Worm (Caenorhabditis elegans) whole organism, dauer: ENCODE measurements around the gene F36H5.9.
"Not testable (repeated sequence)": the region's sequence is repeated elsewhere in the genome, so short reads cannot be mapped to it uniquely, and the experiment has no call there.

Source experiments
- unc-62 ChIP-seq: sonication (generic microtip); optimal IDR thresholded peaks from 2 replicates; lab custom pipeline; 2017; ENCODE audit warnings: missing biosample characterization, missing genetic modification reagents, missing genetic modification characterization

The F36H5.9 gene

DNA sequence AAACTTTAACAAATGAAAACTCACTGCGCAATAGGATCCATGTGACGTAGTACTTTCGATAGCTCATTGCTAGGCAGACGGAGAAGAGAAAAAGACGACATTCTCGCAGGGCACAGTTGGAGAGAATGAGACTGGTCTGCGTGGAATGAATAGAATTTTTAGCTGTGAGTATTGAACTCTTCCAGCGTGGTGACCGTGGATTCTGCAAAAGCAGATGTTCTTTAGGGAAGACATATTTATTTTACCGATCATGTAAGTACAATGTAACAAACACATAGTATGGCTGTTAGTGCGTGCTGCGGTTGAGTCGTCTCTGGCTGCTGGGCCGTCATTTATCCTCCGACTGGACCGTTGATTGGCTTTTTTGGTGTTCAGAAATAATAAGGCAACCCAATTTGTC is at the start of gene F36H5.9:
Gene F36H5.9 (minus strand): TSS at position 101 of the 400 bp plus-strand sequence.
- no peak for TF ChIP-seq unc-62

DNA sequence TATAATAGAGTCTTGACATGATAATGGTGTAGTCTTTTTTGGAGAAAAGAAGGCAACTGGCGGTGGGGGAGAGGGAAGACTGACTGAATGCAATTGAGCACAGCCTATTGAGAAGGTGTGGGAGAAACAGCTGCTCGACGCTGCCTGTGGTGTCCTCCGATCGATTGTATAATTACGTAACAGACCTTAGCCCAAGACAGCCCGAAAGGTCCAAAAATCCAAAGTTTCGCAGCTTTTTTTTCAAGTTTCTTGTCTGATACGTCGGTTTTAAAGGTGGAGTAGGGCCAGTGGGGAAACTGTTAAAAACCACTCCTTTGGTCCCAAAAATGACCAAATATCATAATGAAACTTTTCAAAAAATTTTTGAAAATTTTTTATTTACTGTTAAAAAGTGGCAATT is 35.2 kb upstream of the F36H5.9 start, which contains the start of the genes C08F1.6 and fbxb-13:
Gene C08F1.6 (minus strand): TSS at position 101 of the 400 bp plus-strand sequence.
Gene fbxb-13 (plus strand): TSS at position 191 of the 400 bp plus-strand sequence.
- no peak for TF ChIP-seq unc-62

DNA sequence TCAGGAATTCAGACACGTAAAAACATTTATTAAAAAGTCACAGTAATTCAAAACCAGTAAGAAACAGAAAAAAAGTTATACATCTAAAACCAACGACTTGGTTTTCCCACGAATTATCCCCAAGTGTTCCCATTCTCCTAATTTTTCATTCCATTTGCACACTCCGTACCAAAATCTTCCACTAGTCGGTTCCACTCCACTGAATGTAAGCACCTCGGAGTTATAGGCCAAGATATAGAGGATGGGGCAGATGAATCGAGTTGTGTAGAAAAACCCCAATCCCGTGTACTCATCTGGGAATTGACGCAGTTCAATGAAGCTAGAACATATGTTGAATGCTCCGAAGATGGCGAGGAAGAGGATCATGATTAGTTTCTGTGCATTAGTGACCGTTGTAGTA is 34.3 kb upstream of the F36H5.9 start:
- no peak for TF ChIP-seq unc-62

DNA sequence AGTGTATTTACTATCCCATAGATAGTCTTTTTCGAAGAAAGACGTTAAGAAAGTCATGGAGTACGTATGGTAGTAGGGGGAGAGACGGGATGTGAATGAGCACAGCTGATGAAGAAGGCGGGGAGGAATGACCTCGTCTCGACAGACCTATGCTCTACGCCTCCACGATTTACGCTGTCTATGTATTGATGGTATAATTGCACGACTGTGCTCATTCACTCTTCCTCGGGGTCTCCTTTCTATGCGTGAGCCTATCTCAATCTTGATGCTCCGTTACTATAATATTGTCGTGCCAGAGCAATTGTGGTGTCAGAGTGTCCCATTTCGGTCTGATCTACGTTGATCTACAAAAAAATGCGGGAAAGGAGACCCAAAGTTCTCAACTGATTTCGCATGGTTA is 33.3 kb upstream of the F36H5.9 start, which contains the start of gene C08F1.10:
Gene C08F1.10 (minus strand): TSS at position 101 of the 400 bp plus-strand sequence.
- no peak for TF ChIP-seq unc-62

DNA sequence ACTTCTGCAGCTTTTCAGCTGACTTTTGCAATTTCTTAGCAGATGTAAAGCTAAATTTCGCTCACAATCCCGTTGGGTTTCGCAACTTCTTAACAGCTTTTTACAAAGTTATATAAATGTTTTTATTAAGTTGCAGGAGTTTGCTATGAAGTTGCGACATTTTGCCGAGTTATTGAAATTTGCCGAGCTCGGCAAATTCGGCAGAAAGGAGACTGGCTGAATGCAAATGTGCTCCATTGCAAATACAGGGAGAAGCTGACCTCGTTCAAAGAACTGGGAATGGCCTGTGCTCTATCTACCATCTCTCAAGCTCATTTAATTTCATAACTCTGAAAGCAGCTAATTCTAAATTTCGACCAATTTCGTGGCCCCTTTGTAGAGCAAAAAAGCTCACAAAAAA is 31.9 kb upstream of the F36H5.9 start, which contains the start of gene C08F1.11:
Gene C08F1.11 (minus strand): TSS at position 101 of the 400 bp plus-strand sequence.
- no peak for TF ChIP-seq unc-62

DNA sequence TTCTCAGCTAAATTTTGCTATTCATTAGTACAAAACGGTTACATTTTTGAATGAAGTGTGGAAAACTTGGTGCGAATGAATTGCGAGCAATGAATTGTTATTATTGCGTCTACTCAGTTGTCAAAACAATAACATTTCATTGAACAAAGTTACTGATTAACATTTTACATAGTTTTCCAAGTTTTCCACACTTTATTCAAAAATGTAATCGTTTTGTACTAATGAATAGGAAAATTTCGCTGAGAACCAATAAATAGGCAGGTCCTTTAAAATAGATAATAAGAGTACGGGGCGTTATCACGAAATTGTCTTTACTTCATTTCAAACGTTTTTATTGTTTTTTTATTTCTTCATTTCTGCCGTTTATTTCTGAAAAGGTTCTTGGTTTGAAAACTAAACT is 29.6 kb upstream of the F36H5.9 start, which contains the start of gene math-4:
Gene math-4 (minus strand): TSS at position 101 of the 400 bp plus-strand sequence.
- TF ChIP-seq unc-62 = no peak

DNA sequence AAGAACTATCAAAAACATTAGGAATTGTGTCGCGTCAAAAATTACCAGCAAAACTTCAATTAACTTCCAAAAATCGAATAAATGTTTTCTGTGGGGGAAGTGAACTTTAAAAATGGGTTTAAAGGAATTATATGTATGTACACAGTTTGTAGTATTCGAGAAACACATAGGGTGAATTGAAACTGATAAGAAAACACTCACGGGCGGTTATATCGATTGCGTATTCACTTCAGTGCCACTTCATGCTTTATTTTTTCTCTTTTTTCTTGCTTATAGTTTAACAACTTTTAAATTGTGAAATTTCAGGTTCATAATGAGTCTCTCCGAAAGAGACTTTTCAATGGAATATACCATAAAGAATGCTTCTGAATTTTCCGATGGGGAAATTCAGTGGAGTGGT is 22.3 kb upstream of the F36H5.9 start, which contains the start of gene F36H5.14:
Gene F36H5.14 (plus strand): TSS at position 301 of the 400 bp plus-strand sequence.
- TF ChIP-seq unc-62 = not testable (repeated sequence)

DNA sequence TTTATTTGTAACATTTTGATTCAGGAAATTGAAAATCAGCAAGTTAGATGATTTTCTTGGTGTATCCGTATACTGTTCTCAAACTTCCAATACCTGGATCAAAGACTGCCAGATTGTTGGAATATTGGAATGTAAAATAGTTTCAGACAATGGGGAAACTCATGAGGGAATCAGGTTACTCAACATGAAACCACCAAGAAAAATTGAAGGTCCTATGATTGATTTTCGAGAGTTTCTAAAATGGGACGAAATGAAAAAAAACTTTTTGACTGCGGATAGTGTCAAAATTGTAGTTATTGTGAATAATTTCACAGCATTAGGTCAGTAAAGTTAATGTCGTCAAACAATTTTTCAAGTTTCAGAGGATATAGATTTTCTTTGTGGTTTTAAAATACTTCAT is 18.9 kb upstream of the F36H5.9 start, which contains the start of gene math-3:
Gene math-3 (plus strand): TSS at position 301 of the 400 bp plus-strand sequence.
- TF ChIP-seq unc-62 = no peak

DNA sequence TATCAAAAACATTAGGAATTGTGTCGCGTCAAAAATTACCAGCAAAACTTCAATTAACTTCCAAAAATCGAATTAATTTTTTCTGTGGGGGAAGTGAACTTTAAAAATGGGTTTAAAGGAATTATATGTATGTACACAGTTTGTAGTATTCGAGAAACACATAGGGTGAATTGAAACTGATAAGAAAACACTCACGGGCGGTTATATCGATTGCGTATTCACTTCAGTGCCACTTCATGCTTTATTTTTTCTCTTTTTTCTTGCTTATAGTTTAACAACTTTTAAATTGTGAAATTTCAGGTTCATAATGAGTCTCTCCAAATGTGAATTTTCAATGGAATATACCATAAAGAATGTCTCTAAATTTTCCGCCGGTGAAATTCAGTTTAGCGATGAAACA is 18.5 kb upstream of the F36H5.9 start, which contains the start of gene math-26:
Gene math-26 (plus strand): TSS at position 301 of the 400 bp plus-strand sequence.
- TF ChIP-seq unc-62 = not testable (repeated sequence)

DNA sequence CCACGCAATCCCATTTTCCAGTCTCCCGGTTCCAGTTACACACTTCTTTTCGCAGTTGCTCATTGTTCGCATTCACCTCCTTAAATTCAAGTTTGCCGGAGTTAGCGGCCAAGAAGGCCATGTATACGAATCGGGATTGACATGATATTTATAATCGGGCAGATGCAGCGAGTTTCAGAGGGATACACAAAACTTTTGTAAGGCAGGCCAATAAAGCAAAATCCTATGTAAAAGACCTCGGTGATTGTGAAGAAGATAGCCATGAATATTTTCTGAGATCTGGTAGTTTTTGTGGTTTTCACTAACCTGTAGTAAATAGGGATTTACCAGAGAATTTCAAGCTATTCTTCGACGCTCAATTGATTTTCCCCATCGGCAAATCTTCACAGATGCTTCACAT is 13.8 kb upstream of the F36H5.9 start:
- TF ChIP-seq unc-62 = no peak

DNA sequence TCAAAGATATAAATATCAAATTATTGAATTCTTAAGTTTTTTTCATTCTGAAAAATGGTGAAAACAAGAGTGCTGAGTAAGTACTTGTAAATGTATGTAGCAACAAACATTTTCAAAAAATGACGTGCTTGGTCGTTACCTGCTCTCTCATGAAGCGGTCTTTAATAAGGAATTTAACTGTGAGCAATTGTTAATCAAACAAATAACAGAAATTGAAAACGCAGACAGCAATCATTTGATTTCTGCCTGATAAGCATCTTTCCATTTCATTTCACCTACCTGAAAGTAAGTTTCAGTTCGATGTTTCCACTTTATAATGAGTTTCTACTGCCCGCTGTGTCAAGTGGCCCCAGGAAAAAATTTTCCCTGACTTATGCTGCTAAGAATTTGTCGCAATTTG is 10.2 kb upstream of the F36H5.9 start, which contains the start of gene math-28:
Gene math-28 (plus strand): TSS at position 301 of the 400 bp plus-strand sequence.
- no peak for TF ChIP-seq unc-62

DNA sequence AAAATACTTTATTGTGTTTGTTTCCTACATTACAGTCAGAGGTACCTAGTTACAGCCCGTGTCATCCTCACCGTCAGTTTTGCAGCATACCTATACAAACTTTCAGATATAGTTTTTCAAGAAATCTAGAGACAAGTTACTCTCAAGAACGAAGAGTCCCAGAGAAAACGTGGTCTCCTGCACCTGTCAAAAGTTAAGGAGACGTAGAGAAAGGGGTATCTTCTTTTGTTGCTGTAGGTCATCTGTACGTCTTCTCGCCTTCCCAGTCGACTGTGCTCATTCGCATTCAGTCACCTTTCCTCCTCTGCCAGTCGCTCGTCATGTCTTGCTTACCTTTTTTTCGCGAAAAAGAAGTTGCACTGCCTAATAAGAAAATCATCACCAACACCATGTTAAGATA is 8.7 kb upstream of the F36H5.9 start, which contains the start of gene F36H5.4:
Gene F36H5.4 (plus strand): TSS at position 301 of the 400 bp plus-strand sequence.
- no peak for TF ChIP-seq unc-62

DNA sequence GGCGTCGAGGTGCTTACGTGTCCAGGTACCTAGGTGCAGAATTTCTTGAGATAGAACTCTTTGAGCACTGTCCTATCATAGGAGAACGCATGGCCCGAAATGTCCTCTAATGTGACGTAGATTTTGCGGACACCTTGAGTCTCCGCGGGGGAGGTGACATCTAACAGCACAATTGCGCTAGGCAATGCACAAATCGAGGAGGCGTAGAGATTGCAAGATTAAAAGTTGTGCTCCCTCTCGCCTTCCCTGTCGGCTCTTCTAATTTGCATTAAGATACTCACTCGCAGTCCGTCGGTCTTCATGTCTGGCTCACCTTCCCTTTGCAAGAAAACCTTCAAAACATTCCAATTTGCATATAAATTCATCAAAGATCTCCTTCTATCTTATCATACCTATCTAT is 6.7 kb upstream of the F36H5.9 start, which contains the start of gene F36H5.18:
Gene F36H5.18 (plus strand): TSS at position 301 of the 400 bp plus-strand sequence.
- no peak for TF ChIP-seq unc-62

DNA sequence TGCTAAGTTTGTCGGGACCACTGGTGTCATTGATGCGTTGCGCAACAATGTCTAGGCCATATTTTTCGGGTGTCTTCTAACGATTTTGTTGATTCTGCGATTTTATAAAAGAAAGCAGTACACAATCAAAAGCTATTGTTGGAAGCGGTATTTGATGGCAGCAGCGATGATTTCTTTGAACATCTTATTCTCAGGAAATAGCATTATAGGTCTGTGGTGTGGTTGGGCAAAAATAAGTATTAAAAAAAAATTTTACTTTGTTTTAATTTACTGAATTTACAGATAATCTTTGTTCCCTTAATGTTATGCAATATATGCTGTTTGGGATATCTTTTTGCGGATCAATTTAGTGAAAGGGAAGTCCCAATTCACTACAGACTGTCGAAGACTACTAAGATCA is 4.1 kb upstream of the F36H5.9 start, which contains the start of gene F36H5.10:
Gene F36H5.10 (plus strand): TSS at position 301 of the 400 bp plus-strand sequence.
- TF ChIP-seq unc-62 = no peak

DNA sequence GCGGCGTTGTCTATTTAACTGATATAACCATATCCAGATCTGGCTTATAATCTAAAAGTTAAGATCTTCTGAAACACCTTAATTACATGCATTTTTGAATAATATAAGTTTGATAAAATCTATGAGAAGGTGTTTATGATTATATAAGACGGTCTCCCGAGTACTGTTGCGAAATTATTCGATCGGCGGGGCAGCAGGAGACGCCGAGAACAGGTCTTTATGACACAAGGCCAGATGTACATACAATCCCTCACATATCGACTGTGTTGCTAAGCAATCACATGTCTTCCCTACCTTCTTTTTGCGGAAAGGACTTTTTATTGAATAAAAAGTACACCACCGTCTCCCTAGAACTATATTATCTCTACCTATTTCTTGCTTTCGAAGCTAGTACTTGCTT is 3.7 kb upstream of the F36H5.9 start, which contains the start of gene fbxb-53:
Gene fbxb-53 (plus strand): TSS at position 301 of the 400 bp plus-strand sequence.
- no peak for TF ChIP-seq unc-62

DNA sequence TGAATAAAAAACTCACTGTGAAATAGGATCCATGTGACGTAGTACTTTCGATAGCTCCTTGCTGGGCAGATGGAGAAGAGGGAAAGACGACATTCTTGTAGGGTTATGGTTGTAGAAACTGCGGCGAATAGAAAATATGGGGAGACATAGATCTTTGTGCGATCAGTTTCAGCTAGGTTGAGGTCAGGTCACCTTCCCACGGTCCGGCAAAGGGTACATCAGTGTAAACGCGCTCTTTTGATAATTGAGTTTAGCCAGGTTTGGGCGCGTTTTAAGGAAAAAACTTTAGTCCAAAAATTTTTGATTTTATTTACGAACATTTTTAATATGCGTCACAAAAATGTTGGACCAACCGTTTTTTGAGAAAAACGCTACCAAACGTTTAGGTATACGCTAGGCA is 3.2 kb upstream of the F36H5.9 start, which contains the start of gene F36H5.17:
Gene F36H5.17 (minus strand): TSS at position 101 of the 400 bp plus-strand sequence.
- TF ChIP-seq unc-62 = no peak

DNA sequence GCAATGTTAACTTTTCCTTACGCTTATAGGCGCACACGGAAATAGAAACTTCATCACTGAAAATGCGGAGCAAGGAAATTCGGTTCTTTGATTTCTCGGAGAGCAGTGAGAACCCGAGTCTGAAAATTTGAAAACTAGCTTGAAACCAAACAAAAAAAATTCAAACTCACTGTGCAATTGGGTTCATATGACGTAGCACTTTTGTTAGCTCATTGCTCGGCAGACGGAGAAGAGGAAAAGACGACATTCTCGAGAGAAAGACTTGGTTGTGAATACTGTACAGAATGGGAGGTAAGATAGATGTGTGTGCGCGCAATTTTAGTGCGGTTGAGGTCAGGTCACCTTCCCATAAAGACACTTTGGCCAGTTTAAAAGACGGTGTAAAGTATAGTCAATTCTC is 2.5 kb downstream of the F36H5.9 start, which contains the start of the genes F36H5.13 and F36H5.8:
Gene F36H5.13 (minus strand): TSS at position 101 of the 400 bp plus-strand sequence.
Gene F36H5.8 (minus strand): TSS at position 274 of the 400 bp plus-strand sequence.
- TF ChIP-seq unc-62 = no peak

DNA sequence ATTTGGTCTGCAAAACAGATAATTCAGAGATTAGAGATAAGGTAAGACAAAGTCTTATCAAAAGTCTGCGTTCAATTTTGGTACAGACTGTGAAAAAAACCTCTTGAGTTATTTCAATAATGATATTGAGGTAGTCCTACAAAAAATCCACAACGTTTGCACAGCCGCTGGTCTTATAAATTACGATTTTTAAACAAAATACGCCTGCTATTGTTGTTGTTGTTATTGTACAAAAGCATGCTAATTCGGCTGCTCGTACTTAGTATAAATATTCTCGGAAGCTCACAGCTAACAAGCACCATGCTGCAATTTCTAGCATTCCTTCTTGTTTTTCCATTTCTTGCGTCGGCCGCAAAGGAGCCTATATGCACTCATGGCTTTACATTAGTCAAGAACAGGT is 8.7 kb downstream of the F36H5.9 start, which contains the start of gene clec-19:
Gene clec-19 (plus strand): TSS at position 301 of the 400 bp plus-strand sequence.
- TF ChIP-seq unc-62 = no peak
